Worm (Caenorhabditis elegans) whole organism, L1 larva: ENCODE measurements around the gene sco-1.
A peak's percentile ranks its signal among the peaks of the same experiment; 100 is the strongest.

Experiments used
- F16B12.6 ChIP-seq: fragments of 150-350 bp; optimal IDR thresholded peaks from 2 replicates; lab custom pipeline; 2014; ENCODE audit warnings: missing biosample characterization, missing genetic modification characterization
- Y116A8C.19 ChIP-seq: sonication (generic microtip); optimal IDR thresholded peaks from 2 replicates; lab custom pipeline; 2016; ENCODE audit warnings: missing compliant biosample characterization, missing genetic modification characterization, borderline replicate concordance
- aha-1 ChIP-seq: fragments of 150-350 bp; optimal IDR thresholded peaks from 2 replicates; lab custom pipeline; 2014; ENCODE audit warnings: missing biosample characterization, missing genetic modification characterization
- aly-2 ChIP-seq: fragments of 150-350 bp; optimal IDR thresholded peaks from 2 replicates; lab custom pipeline; 2014; ENCODE audit warnings: missing biosample characterization, missing genetic modification characterization
- blmp-1 ChIP-seq: fragments of 150-350 bp; optimal IDR thresholded peaks from 2 replicates; lab custom pipeline; 2014; ENCODE audit warnings: missing biosample characterization, missing genetic modification characterization
- ces-1 ChIP-seq: fragments of 150-350 bp; optimal IDR thresholded peaks from 2 replicates; lab custom pipeline; 2014; ENCODE audit warnings: missing biosample characterization, missing genetic modification reagents, missing genetic modification characterization
- dsc-1 ChIP-seq: sonication (generic microtip); optimal IDR thresholded peaks from 2 replicates; lab custom pipeline; 2016; ENCODE audit warnings: mild to moderate bottlenecking, missing genetic modification characterization, missing compliant biosample characterization
- efl-1 ChIP-seq, 4 experiments: fragments of 150-350 bp; optimal IDR thresholded peaks in 3 of 4; peaks in 1 of 4; 1 replicate in 1 of 4; 2 replicates in 3 of 4; lab custom pipeline; 2014; ENCODE audit warnings: missing biosample characterization in 2 of 4, missing genetic modification characterization in 2 of 4, missing genetic modification reagents in 2 of 4
- elt-2 ChIP-seq: sonication (generic microtip); optimal IDR thresholded peaks from 2 replicates; lab custom pipeline; 2016; ENCODE audit warnings: missing genetic modification characterization, mild to moderate bottlenecking, inconsistent platforms, missing compliant biosample characterization, missing genetic modification reagents
- elt-3 ChIP-seq, 6 experiments: fragments of 150-350 bp in 1 of 6; sonication (generic microtip); optimal IDR thresholded peaks; 2 replicates each; lab custom pipeline; 2017 to 2018; ENCODE audit warnings: missing biosample characterization in 6 of 6, missing genetic modification characterization in 6 of 6, inconsistent platforms in 1 of 6
- fkh-10 ChIP-seq: sonication (generic microtip); optimal IDR thresholded peaks from 2 replicates; lab custom pipeline; 2017; ENCODE audit warnings: missing biosample characterization, missing genetic modification reagents, missing genetic modification characterization
- fos-1 ChIP-seq: fragments of 150-350 bp; optimal IDR thresholded peaks from 2 replicates; lab custom pipeline; 2014; ENCODE audit warnings: missing biosample characterization, missing genetic modification characterization
- hlh-17 ChIP-seq: fragments of 200-800 bp; sonication (Bioruptor generic); optimal IDR thresholded peaks from 2 replicates; lab custom pipeline; 2018; ENCODE audit warnings: missing genetic modification characterization, mild to moderate bottlenecking, missing compliant biosample characterization, moderate library complexity, borderline replicate concordance
- lin-14 ChIP-seq: fragments of 200-800 bp; sonication (Bioruptor generic); optimal IDR thresholded peaks from 2 replicates; lab custom pipeline; 2018; ENCODE audit warnings: mild to moderate bottlenecking, missing genetic modification characterization, moderate library complexity, missing compliant biosample characterization
- lir-3 ChIP-seq: sonication (generic microtip); optimal IDR thresholded peaks from 2 replicates; lab custom pipeline; 2016; ENCODE audit warnings: mild to moderate bottlenecking, missing genetic modification characterization, moderate library complexity, missing compliant biosample characterization; ENCODE audit not compliant: poor library complexity
- lsy-2 ChIP-seq, 2 experiments: fragments of 150-350 bp; optimal IDR thresholded peaks; 2 replicates each; lab custom pipeline; 2014; ENCODE audit warnings: missing biosample characterization in 2 of 2, missing genetic modification characterization in 2 of 2
- mab-9 ChIP-seq: fragments of 200-800 bp; sonication (Bioruptor generic); IDR thresholded peaks from 2 replicates; pipeline ENCODE4 v1.3.6; 2022; ENCODE audit warnings: missing genetic modification reagents, missing genetic modification characterization, missing compliant biosample characterization
- mep-1 ChIP-seq: fragments of 150-350 bp; optimal IDR thresholded peaks from 2 replicates; lab custom pipeline; 2014; ENCODE audit warnings: missing biosample characterization, missing genetic modification characterization
- nhr-237 ChIP-seq: fragments of 150-350 bp; optimal IDR thresholded peaks from 2 replicates; lab custom pipeline; 2014; ENCODE audit warnings: missing biosample characterization, missing genetic modification characterization
- nhr-71 ChIP-seq: sonication (generic microtip); optimal IDR thresholded peaks from 2 replicates; lab custom pipeline; 2016; ENCODE audit warnings: mild to moderate bottlenecking, missing genetic modification characterization, moderate library complexity, missing compliant biosample characterization
- nhr-77 ChIP-seq: fragments of 150-350 bp; optimal IDR thresholded peaks from 2 replicates; lab custom pipeline; 2014; ENCODE audit warnings: missing biosample characterization, missing genetic modification characterization
- nhr-85 ChIP-seq: sonication (generic microtip); peaks from one replicate; lab custom pipeline; 2016; ENCODE audit warnings: missing genetic modification characterization, inconsistent platforms, missing compliant biosample characterization
- pax-3 ChIP-seq: fragments of 200-800 bp; sonication (Bioruptor generic); optimal IDR thresholded peaks from 2 replicates; lab custom pipeline; 2018; ENCODE audit warnings: mild to moderate bottlenecking, missing genetic modification characterization, moderate library complexity, missing compliant biosample characterization
- rnt-1 ChIP-seq: sonication (generic microtip); optimal IDR thresholded peaks from 2 replicates; lab custom pipeline; 2016; ENCODE audit warnings: mild to moderate bottlenecking, missing genetic modification characterization, moderate library complexity, missing compliant biosample characterization
- skn-1 ChIP-seq: fragments of 150-350 bp; optimal IDR thresholded peaks from 2 replicates; lab custom pipeline; 2014; ENCODE audit warnings: missing biosample characterization, missing genetic modification characterization
- sox-4 ChIP-seq: sonication (generic microtip); optimal IDR thresholded peaks from 2 replicates; lab custom pipeline; 2016; ENCODE audit warnings: missing genetic modification characterization, missing compliant biosample characterization
- swsn-7 ChIP-seq: sonication (generic microtip); optimal IDR thresholded peaks from 2 replicates; lab custom pipeline; 2016; ENCODE audit warnings: missing genetic modification characterization, missing compliant biosample characterization
- tlp-1 ChIP-seq: fragments of 150-350 bp; optimal IDR thresholded peaks from 2 replicates; lab custom pipeline; 2014; ENCODE audit warnings: missing biosample characterization, missing genetic modification characterization
- unc-86 ChIP-seq: sonication (generic microtip); optimal IDR thresholded peaks from 2 replicates; lab custom pipeline; 2016; ENCODE audit warnings: missing genetic modification characterization, missing compliant biosample characterization
- unc-98 ChIP-seq: fragments of 200-800 bp; sonication (Bioruptor generic); IDR thresholded peaks from 2 replicates; pipeline ENCODE4 v1.3.6; 2022; ENCODE audit warnings: missing genetic modification characterization, missing compliant biosample characterization
- zag-1 ChIP-seq: fragments of 150-350 bp; optimal IDR thresholded peaks from 2 replicates; lab custom pipeline; 2014; ENCODE audit warnings: missing biosample characterization, missing genetic modification characterization
- zip-4 ChIP-seq: fragments of 200-800 bp; sonication (Bioruptor generic); optimal IDR thresholded peaks from 2 replicates; lab custom pipeline; 2018; ENCODE audit warnings: mild to moderate bottlenecking, missing genetic modification characterization, moderate library complexity, missing compliant biosample characterization
- ztf-4 ChIP-seq: fragments of 150-350 bp; optimal IDR thresholded peaks from 2 replicates; lab custom pipeline; 2014; ENCODE audit warnings: missing biosample characterization, missing genetic modification characterization

Gene sco-1

ce11 chrII:4288572-4288971 lies 10.9 kb upstream of the sco-1 start:
- TF ChIP-seq elt-2 (tag; lab: Kevin White, UChicago) (peak; percentile 52), nhr-71 (tag; lab: Kevin White, UChicago) (no peak), ztf-4 (no peak), tlp-1 (tag; lab: Kevin White, UChicago) (no peak), aha-1 (tag; lab: Kevin White, UChicago) (no peak), zag-1 (no peak), lir-3 (tag; lab: Kevin White, UChicago) (no peak), nhr-85 (tag; lab: Kevin White, UChicago) (peak; percentile 66), nhr-237 (tag; lab: Kevin White, UChicago) (no peak), mep-1 (tag; lab: Kevin White, UChicago) (peak; percentile 2), elt-3 (tag; optimal IDR thresholded peaks at IDR 0.05; lab: Kevin White, UChicago) (peak in 1 of 6 experiments; percentile 32), Y116A8C.19 (no peak), hlh-17 (GFP tag; lab: Kevin White, UChicago) (no peak), fos-1 (no peak), fkh-10 (GFP tag; lab: Kevin White, UChicago) (no peak), unc-98 (GFP tag; lab: Robert Waterston, UW) (no peak), unc-86 (no peak), pax-3 (tag; lab: Kevin White, UChicago) (peak; percentile 29), dsc-1 (tag; lab: Kevin White, UChicago) (peak; percentile 53), lsy-2 (tag; optimal IDR thresholded peaks at IDR 0.05; lab: Kevin White, UChicago) (peak in 1 of 2 experiments; percentile 1), nhr-77 (no peak), lin-14 (peak; percentile 28), aly-2 (tag; lab: Kevin White, UChicago) (no peak), swsn-7 (tag; lab: Kevin White, UChicago) (no peak), efl-1 (optimal IDR thresholded peaks at IDR 0.05; lab: Kevin White, UChicago) (no peak), efl-1 (GFP tag; optimal IDR thresholded peaks at IDR 0.05 in 1 of 2; lab: Kevin White, UChicago) (no peak), sox-4 (tag; lab: Kevin White, UChicago) (no peak)

- TF ChIP-seq F16B12.6 (tag; lab: Kevin White, UChicago) (no peak), fkh-10 (GFP tag; lab: Kevin White, UChicago) (peak; percentile 65), nhr-71 (tag; lab: Kevin White, UChicago) (no peak), lin-14 (peak; percentile 68), aly-2 (tag; lab: Kevin White, UChicago) (no peak), ces-1 (GFP tag; lab: Kevin White, UChicago) (peak; percentile 16), zip-4 (GFP tag; lab: Kevin White, UChicago) (no peak)
Observed at ce11 chrII:4291799-4292198, 7.7 kb upstream of the sco-1 start.

- TF ChIP-seq tlp-1 (tag; lab: Kevin White, UChicago) (no peak), lin-14 (peak; percentile 18), efl-1 (optimal IDR thresholded peaks at IDR 0.05; lab: Kevin White, UChicago) (no peak), efl-1 (GFP tag; optimal IDR thresholded peaks at IDR 0.05 in 1 of 2; lab: Kevin White, UChicago) (peak in 1 of 2 experiments; percentile 77), skn-1 (tag; lab: Kevin White, UChicago) (no peak), lsy-2 (tag; optimal IDR thresholded peaks at IDR 0.05; lab: Kevin White, UChicago) (peak in 1 of 2 experiments; percentile 0), dsc-1 (tag; lab: Kevin White, UChicago) (no peak)
- TF ChIP-seq, all 84 proteins: peak for 3
Observed at ce11 chrII:4293027-4293522, 6.4 kb upstream of the sco-1 start.

DNA sequence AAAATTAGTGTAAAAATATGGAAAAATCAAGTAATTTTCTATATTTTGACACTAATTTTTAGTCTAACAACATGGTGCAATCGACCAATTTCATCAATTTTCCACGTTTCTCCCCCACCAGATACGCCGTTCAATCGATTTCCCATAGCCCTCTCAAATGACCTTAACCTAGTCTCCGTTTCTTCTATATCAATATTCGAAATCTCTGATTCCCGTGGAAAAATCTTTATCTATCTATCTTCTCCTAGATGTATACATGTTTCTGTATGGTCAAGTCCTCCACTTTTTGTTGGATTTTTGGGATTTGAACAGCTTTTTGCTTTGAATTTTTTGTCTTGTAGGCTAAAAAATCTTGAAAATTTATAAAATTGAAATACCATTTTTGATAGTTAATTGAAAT lies 5.3 kb upstream of the sco-1 start:
- TF ChIP-seq lin-14 = peak; percentile 20
- TF ChIP-seq efl-1 (optimal IDR thresholded peaks at IDR 0.05; lab: Kevin White, UChicago) = no peak
- TF ChIP-seq efl-1 (GFP tag; optimal IDR thresholded peaks at IDR 0.05 in 1 of 2; lab: Kevin White, UChicago) = peak in 1 of 2 experiments; percentile 80
- peak; percentile 24 for TF ChIP-seq blmp-1 (tag; lab: Kevin White, UChicago)
- no peak for TF ChIP-seq nhr-237 (tag; lab: Kevin White, UChicago)
- no peak for TF ChIP-seq rnt-1 (tag; lab: Kevin White, UChicago)
- TF ChIP-seq elt-3 (tag; optimal IDR thresholded peaks at IDR 0.05; lab: Kevin White, UChicago) = no peak

- TF ChIP-seq efl-1 (optimal IDR thresholded peaks at IDR 0.05; lab: Kevin White, UChicago) (no peak), efl-1 (GFP tag; optimal IDR thresholded peaks at IDR 0.05 in 1 of 2; lab: Kevin White, UChicago) (peak in 1 of 2 experiments; percentile 71), mab-9 (GFP tag; lab: Robert Waterston, UW) (no peak)
Observed at ce11 chrII:4294801-4295200, 4.7 kb upstream of the sco-1 start, which contains the start of gene rml-4. rml-4 (plus strand) TSS chrII:4295101.
